Fruit fly (Drosophila melanogaster) whole organism, embryonic: ENCODE results near the gene frtz.

Experiments used
- ATbp ChIP-seq: fragments of 200-800 bp; sonication (Bioruptor generic); optimal IDR thresholded peaks from 2 replicates; lab custom pipeline; 2017; ENCODE audit warnings: missing biosample characterization, mild to moderate bottlenecking, missing genetic modification characterization, missing genetic modification reagents
- Atf6 ChIP-seq: fragments of 200-800 bp; sonication (Bioruptor generic); IDR thresholded peaks from 2 replicates; pipeline ENCODE4 v1.3.6; 2022; ENCODE audit warnings: missing biosample characterization, missing genetic modification characterization
- Bteb2 ChIP-seq: fragments of 200-800 bp; sonication (Bioruptor generic); optimal IDR thresholded peaks from 2 replicates; lab custom pipeline; 2016; ENCODE audit warnings: missing biosample characterization, missing genetic modification characterization
- CG10147 ChIP-seq: fragments of 200-800 bp; sonication (Bioruptor generic); optimal IDR thresholded peaks from 2 replicates; lab custom pipeline; 2019; ENCODE audit warnings: missing biosample characterization, mild to moderate bottlenecking, missing genetic modification characterization, moderate library complexity
- CG10267 ChIP-seq: fragments of 200-800 bp; sonication (Bioruptor generic); optimal IDR thresholded peaks from 2 replicates; lab custom pipeline; 2018; ENCODE audit warnings: missing biosample characterization, mild to moderate bottlenecking, missing genetic modification characterization, moderate library complexity
- CG15011 ChIP-seq: fragments of 200-800 bp; sonication (Bioruptor generic); optimal IDR thresholded peaks from 3 replicates; lab custom pipeline; 2018; ENCODE audit warnings: missing biosample characterization, mild to moderate bottlenecking, missing genetic modification characterization
- CG2129 ChIP-seq: fragments of 200-800 bp; sonication (Bioruptor generic); IDR thresholded peaks from 2 replicates; pipeline ENCODE4 v1.3.6; 2022; ENCODE audit warnings: missing biosample characterization, missing genetic modification characterization; ENCODE audit not compliant: partially characterized antibody
- CG32767 ChIP-seq: fragments of 200-800 bp; sonication (Bioruptor generic); IDR thresholded peaks from 2 replicates; pipeline ENCODE4 v1.3.6; 2022; ENCODE audit warnings: missing biosample characterization, missing genetic modification characterization
- CG34376 ChIP-seq: fragments of 200-800 bp; sonication (Bioruptor generic); optimal IDR thresholded peaks from 2 replicates; lab custom pipeline; 2018; ENCODE audit warnings: missing biosample characterization, mild to moderate bottlenecking, missing genetic modification characterization
- CG4404 ChIP-seq: fragments of 200-800 bp; sonication (Bioruptor generic); IDR thresholded peaks from 2 replicates; pipeline ENCODE4 v1.3.6; 2022; ENCODE audit warnings: missing biosample characterization, missing genetic modification characterization
- CG7963 ChIP-seq: fragments of 200-800 bp; sonication (Bioruptor generic); IDR thresholded peaks from 3 replicates; pipeline ENCODE4 v1.3.6; 2022; ENCODE audit warnings: missing biosample characterization, missing genetic modification characterization; ENCODE audit not compliant: partially characterized antibody
- CG8290 ChIP-seq, 3 experiments: fragments of 200-800 bp; sonication (Bioruptor generic); optimal IDR thresholded peaks; 2 replicates each; lab custom pipeline; 2016 to 2019; ENCODE audit warnings: missing biosample characterization in 3 of 3, missing genetic modification characterization in 3 of 3, mild to moderate bottlenecking in 2 of 3, moderate library complexity in 1 of 3
- CG9727 ChIP-seq: fragments of 200-800 bp; sonication (Bioruptor generic); optimal IDR thresholded peaks from 3 replicates; lab custom pipeline; 2017; ENCODE audit warnings: missing biosample characterization, mild to moderate bottlenecking, missing genetic modification characterization
- CHES-1-like ChIP-seq: fragments of 200-800 bp; sonication (Bioruptor generic); optimal IDR thresholded peaks from 2 replicates; lab custom pipeline; 2016; ENCODE audit warnings: missing biosample characterization, missing genetic modification characterization
- Dbx ChIP-seq: fragments of 200-800 bp; sonication (Bioruptor generic); IDR thresholded peaks from 3 replicates; pipeline ENCODE4 v1.3.6; 2022; ENCODE audit warnings: missing biosample characterization, missing genetic modification characterization
- Ets65A ChIP-seq: fragments of 200-800 bp; sonication (Bioruptor generic); peaks from one replicate; lab custom pipeline; 2016; ENCODE audit warnings: missing biosample characterization, missing genetic modification characterization
- Jarid2 ChIP-seq: fragments of 200-800 bp; sonication (Bioruptor generic); optimal IDR thresholded peaks from 3 replicates; lab custom pipeline; 2017; ENCODE audit warnings: mild to moderate bottlenecking, missing biosample characterization, missing genetic modification reagents, missing genetic modification characterization
- Med ChIP-seq: fragments of 200-800 bp; sonication (Bioruptor generic); peaks from one replicate; lab custom pipeline; 2016; ENCODE audit warnings: missing biosample characterization, missing genetic modification characterization, mild to moderate bottlenecking, inconsistent platforms, moderate library complexity
- NC2α ChIP-seq: fragments of 200-800 bp; sonication (Bioruptor generic); optimal IDR thresholded peaks from 2 replicates; lab custom pipeline; 2016; ENCODE audit warnings: missing biosample characterization, missing genetic modification characterization
- NFAT ChIP-seq: fragments of 200-800 bp; sonication (Bioruptor generic); IDR thresholded peaks from 2 replicates; pipeline ENCODE4 v1.3.6; 2022; ENCODE audit warnings: missing biosample characterization, missing genetic modification characterization
- Opbp ChIP-seq: fragments of 200-800 bp; sonication (Bioruptor generic); IDR thresholded peaks from 3 replicates; pipeline ENCODE4 v1.3.6; 2022; ENCODE audit warnings: missing biosample characterization, missing genetic modification characterization; ENCODE audit not compliant: partially characterized antibody
- Pdp1 ChIP-seq, 2 experiments: fragments of 200-800 bp; sonication (Bioruptor generic); optimal IDR thresholded peaks; 3 replicates each; lab custom pipeline; 2016; ENCODE audit warnings: missing biosample characterization in 2 of 2, missing genetic modification characterization in 2 of 2, mild to moderate bottlenecking in 1 of 2, moderate library complexity in 1 of 2
- Ravus ChIP-seq: fragments of 200-800 bp; sonication (Bioruptor generic); IDR thresholded peaks from 2 replicates; pipeline ENCODE4 v1.3.6; 2022; ENCODE audit warnings: missing biosample characterization, missing genetic modification characterization
- ab ChIP-seq: fragments of 200-800 bp; sonication (Bioruptor generic); optimal IDR thresholded peaks from 2 replicates; lab custom pipeline; 2016; ENCODE audit warnings: missing biosample characterization, missing genetic modification characterization
- ato ChIP-seq: fragments of 200-800 bp; sonication (Bioruptor generic); IDR thresholded peaks from 2 replicates; pipeline ENCODE4 v1.3.6; 2022; ENCODE audit warnings: missing biosample characterization, missing genetic modification characterization; ENCODE audit not compliant: partially characterized antibody
- az2 ChIP-seq: fragments of 200-800 bp; sonication (Bioruptor generic); optimal IDR thresholded peaks from 3 replicates; lab custom pipeline; 2016; ENCODE audit warnings: missing biosample characterization, missing genetic modification characterization
- cg ChIP-seq: fragments of 200-800 bp; sonication (Bioruptor generic); optimal IDR thresholded peaks from 3 replicates; lab custom pipeline; 2019; ENCODE audit warnings: missing biosample characterization, mild to moderate bottlenecking, missing genetic modification characterization, moderate library complexity
- cwo ChIP-seq: fragments of 200-800 bp; sonication (Bioruptor generic); optimal IDR thresholded peaks from 3 replicates; lab custom pipeline; 2017; ENCODE audit warnings: missing biosample characterization, missing genetic modification characterization, mild to moderate bottlenecking, moderate library complexity, missing genetic modification reagents
- exex ChIP-seq: fragments of 200-800 bp; sonication (Bioruptor generic); optimal IDR thresholded peaks from 4 replicates; lab custom pipeline; 2018; ENCODE audit warnings: missing biosample characterization, mild to moderate bottlenecking, missing genetic modification characterization, moderate library complexity
- gem ChIP-seq: fragments of 200-800 bp; sonication (Bioruptor generic); optimal IDR thresholded peaks from 2 replicates; lab custom pipeline; 2019; ENCODE audit warnings: missing biosample characterization, mild to moderate bottlenecking, missing genetic modification characterization, moderate library complexity
- gro ChIP-seq: fragments of 200-800 bp; sonication (Bioruptor generic); optimal IDR thresholded peaks from 2 replicates; lab custom pipeline; 2016; ENCODE audit warnings: missing biosample characterization, missing genetic modification characterization
- lab ChIP-seq: fragments of 200-800 bp; sonication (Bioruptor generic); optimal IDR thresholded peaks from 3 replicates; lab custom pipeline; 2017; ENCODE audit warnings: missing biosample characterization, missing genetic modification characterization, mild to moderate bottlenecking, moderate library complexity, missing genetic modification reagents
- lilli ChIP-seq: fragments of 200-800 bp; sonication (Bioruptor generic); optimal IDR thresholded peaks from 3 replicates; lab custom pipeline; 2016; ENCODE audit warnings: missing biosample characterization, missing genetic modification characterization
- lov ChIP-seq, 2 experiments: fragments of 200-800 bp in 1 of 2; fragments of >200 bp in 1 of 2; sonication (Bioruptor generic) in 1 of 2; IDR thresholded peaks in 1 of 2; optimal IDR thresholded peaks in 1 of 2; 2 replicates in 1 of 2; 3 replicates in 1 of 2; pipeline versions ENCODE4 v1.3.6 to Lab custom; 2017 to 2022; ENCODE audit warnings: missing biosample characterization in 1 of 2, missing genetic modification characterization in 1 of 2
- mirr ChIP-seq: fragments of 200-800 bp; sonication (Bioruptor generic); optimal IDR thresholded peaks from 3 replicates; lab custom pipeline; 2018; ENCODE audit warnings: missing biosample characterization, mild to moderate bottlenecking, missing genetic modification characterization
- otp ChIP-seq: fragments of 200-800 bp; sonication (Bioruptor generic); IDR thresholded peaks from 3 replicates; pipeline ENCODE4, ENCODE4 v1.3.6; 2022; ENCODE audit warnings: missing biosample characterization, missing genetic modification characterization
- pb ChIP-seq: fragments of 200-800 bp; sonication (Bioruptor generic); optimal IDR thresholded peaks from 3 replicates; lab custom pipeline; 2016; ENCODE audit warnings: missing biosample characterization, missing genetic modification characterization
- rib ChIP-seq: fragments of 200-800 bp; sonication (Bioruptor generic); IDR thresholded peaks from 2 replicates; pipeline ENCODE4 v1.3.6; 2022; ENCODE audit warnings: missing biosample characterization, missing genetic modification characterization
- scrt ChIP-seq: fragments of 200-800 bp; sonication (Bioruptor generic); optimal IDR thresholded peaks from 2 replicates; lab custom pipeline; 2018; ENCODE audit warnings: missing biosample characterization, mild to moderate bottlenecking, missing genetic modification characterization, moderate library complexity
- sd ChIP-seq: fragments of 200-800 bp; sonication (Bioruptor generic); optimal IDR thresholded peaks from 3 replicates; lab custom pipeline; 2018; ENCODE audit warnings: missing biosample characterization, mild to moderate bottlenecking, missing genetic modification characterization, moderate library complexity
- sens ChIP-seq: fragments of 200-800 bp; sonication (Bioruptor generic); peaks from one replicate; lab custom pipeline; 2016; ENCODE audit warnings: missing biosample characterization, missing genetic modification characterization
- sqz ChIP-seq: fragments of 200-800 bp; sonication (Bioruptor generic); optimal IDR thresholded peaks from 3 replicates; lab custom pipeline; 2018; ENCODE audit warnings: missing biosample characterization, mild to moderate bottlenecking, missing genetic modification characterization
- stc ChIP-seq: fragments of 200-800 bp; sonication (Bioruptor generic); IDR thresholded peaks from 2 replicates; pipeline ENCODE4 v1.3.6; 2022; ENCODE audit warnings: missing biosample characterization, missing genetic modification characterization
- sug ChIP-seq: fragments of 200-800 bp; optimal IDR thresholded peaks from 2 replicates; lab custom pipeline; 2019; ENCODE audit warnings: missing biosample characterization, mild to moderate bottlenecking, missing genetic modification characterization, moderate library complexity
- trh ChIP-seq: fragments of 200-800 bp; sonication (Bioruptor generic); optimal IDR thresholded peaks from 2 replicates; lab custom pipeline; 2016; ENCODE audit warnings: missing biosample characterization, missing genetic modification characterization
- usp ChIP-seq: fragments of >200 bp; optimal IDR thresholded peaks from 2 replicates; lab custom pipeline; 2017; ENCODE audit warnings: missing biosample characterization, missing genetic modification characterization

The frtz gene

dm6 chr2L:1722260-1722659 lies 6.6 kb upstream of the frtz start:
- TF ChIP-seq stc (GFP tag; lab: Robert Waterston, UW) (0 out of 2 replicates have a peak, but pooled peaks have one; percentile 10), CG32767 (GFP tag; lab: Robert Waterston, UW) (no peak), Ets65A (GFP tag; lab: Kevin White, UChicago) (peak; percentile 15), Med (GFP tag; lab: Kevin White, UChicago) (peak; percentile 7), Pdp1 (GFP tag; optimal IDR thresholded peaks at IDR 0.05; lab: Kevin White, UChicago) (peak in 1 of 2 experiments; percentile 36), ab (GFP tag; lab: Kevin White, UChicago) (no peak)
- TF ChIP-seq, all 482 proteins: peak for 4

DNA sequence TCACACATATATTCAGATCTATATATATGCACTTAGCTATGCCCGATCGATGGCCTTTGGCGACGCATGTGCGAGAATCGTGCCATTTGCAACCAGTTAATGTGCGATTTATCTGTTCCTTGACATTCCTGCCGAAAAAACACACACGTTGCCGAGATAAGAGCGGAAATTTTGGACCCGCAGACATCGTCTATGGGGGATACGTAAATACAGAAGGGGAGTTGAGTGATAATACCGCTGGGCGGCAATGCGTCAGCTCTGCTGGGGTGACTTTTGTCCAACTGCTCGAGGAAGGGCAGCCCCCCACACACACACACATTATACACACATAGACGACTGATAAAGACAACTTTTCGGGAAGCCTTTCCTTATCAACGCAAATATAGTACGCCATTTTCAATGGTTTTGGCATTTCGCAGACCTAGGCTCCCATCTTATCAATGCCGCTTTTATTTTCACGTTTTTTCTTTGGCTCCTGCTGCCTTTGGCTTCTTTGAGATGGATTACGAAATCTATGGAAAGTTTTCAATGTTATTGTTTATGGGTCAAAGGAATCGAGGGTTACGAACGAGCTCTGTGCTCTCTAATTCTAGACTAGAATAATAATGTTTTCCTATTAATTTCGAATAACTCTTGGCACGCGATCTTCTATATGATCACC lies 5.3 kb upstream of the frtz start:
- TF ChIP-seq gem (tag; lab: Kevin White, UChicago) (no peak), scrt (GFP tag; lab: Kevin White, UChicago) (no peak), CG7963 (GFP tag; lab: Robert Waterston, UW) (no peak), trh (GFP tag; lab: Kevin White, UChicago) (no peak), pb (GFP tag; lab: Kevin White, UChicago) (no peak), Atf6 (no peak), rib (GFP tag; lab: Robert Waterston, UW) (peak; percentile 76; the same call in 1 of the 2 replicates), NFAT (GFP tag; lab: Robert Waterston, UW) (peak; percentile 47; the same call in 1 of the 2 replicates), Bteb2 (GFP tag; lab: Kevin White, UChicago) (no peak), mirr (peak; percentile 44), Med (GFP tag; lab: Kevin White, UChicago) (peak; percentile 69), ato (GFP tag; lab: Robert Waterston, UW) (no peak), sens (GFP tag; lab: Kevin White, UChicago) (no peak), Jarid2 (no peak), lab (GFP tag; lab: Kevin White, UChicago) (peak; percentile 35), sug (peak; percentile 98), NC2α (GFP tag; lab: Kevin White, UChicago) (no peak), exex (tag; lab: Kevin White, UChicago) (peak; percentile 58), CHES-1-like (no peak), az2 (GFP tag; lab: Kevin White, UChicago) (no peak), cwo (GFP tag; lab: Kevin White, UChicago) (peak; percentile 81), otp (GFP tag; lab: Robert Waterston, UW) (no peak), Opbp (no peak), sqz (no peak), usp (GFP tag; lab: Kevin White, UChicago) (no peak), CG2129 (GFP tag; lab: Robert Waterston, UW) (no peak), cg (GFP tag; lab: Kevin White, UChicago) (peak; percentile 13), lilli (GFP tag; lab: Kevin White, UChicago) (no peak), ATbp (GFP tag; lab: Kevin White, UChicago) (no peak), CG34376 (GFP tag; lab: Kevin White, UChicago) (peak; percentile 72), sd (tag; lab: Kevin White, UChicago) (peak; percentile 96), CG8290 (GFP tag; optimal IDR thresholded peaks at IDR 0.05; lab: Kevin White, UChicago) (peak; percentile 1), CG8290 (tag; optimal IDR thresholded peaks at IDR 0.05; lab: Kevin White, UChicago) (no peak), CG15011 (no peak), CG4404 (GFP tag; lab: Robert Waterston, UW) (no peak), Dbx (GFP tag; lab: Robert Waterston, UW) (0 out of 3 replicates have a peak, but pooled peaks have one; percentile 10), Pdp1 (GFP tag; optimal IDR thresholded peaks at IDR 0.05; lab: Kevin White, UChicago) (peak in 1 of 2 experiments; percentile 4), CG10147 (GFP tag; lab: Kevin White, UChicago) (no peak), Ravus (GFP tag; lab: Robert Waterston, UW) (no peak), gro (GFP tag; lab: Kevin White, UChicago) (no peak), CG9727 (GFP tag; lab: Kevin White, UChicago) (no peak), lov (optimal IDR thresholded peaks at IDR 0.05; lab: Kevin White, UChicago) (no peak), lov (GFP tag; IDR thresholded peaks at IDR 0.05; lab: Robert Waterston, UW) (0 out of 3 replicates have a peak, but pooled peaks have one; percentile 36), CG10267 (tag; lab: Kevin White, UChicago) (no peak)
